Fruit fly (Drosophila melanogaster): Measurements from ENCODE around the gene CG32547.

- TF ChIP-seq pan (optimal IDR thresholded peaks at IDR 0.05) (no peak), Dll (optimal IDR thresholded peaks at IDR 0.05) (no peak), psq (optimal IDR thresholded peaks at IDR 0.05) (no peak), usp (GFP tag; optimal IDR thresholded peaks at IDR 0.05) (no peak), CG8478 (optimal IDR thresholded peaks at IDR 0.05) (no peak), EcR (GFP tag; optimal IDR thresholded peaks at IDR 0.05) (no peak)
These were observed 27.6 kb upstream of the CG32547 start for dm6 chrX:18506639-18507528.

All from whole organism.